Worm (Caenorhabditis elegans) whole organism, L1 larva: Measurements from ENCODE around the gene dod-22.

Experiments
- C34B4.2 ChIP-seq: sonication (generic microtip); optimal IDR thresholded peaks from 2 replicates; lab custom pipeline; 2017; ENCODE audit warnings: mild to moderate bottlenecking, missing genetic modification characterization, missing compliant biosample characterization
- F16B12.6 ChIP-seq: fragments of 150-350 bp; optimal IDR thresholded peaks from 2 replicates; lab custom pipeline; 2014; ENCODE audit warnings: missing biosample characterization, missing genetic modification characterization
- aha-1 ChIP-seq: fragments of 150-350 bp; optimal IDR thresholded peaks from 2 replicates; lab custom pipeline; 2014; ENCODE audit warnings: missing biosample characterization, missing genetic modification characterization
- aly-2 ChIP-seq: fragments of 150-350 bp; optimal IDR thresholded peaks from 2 replicates; lab custom pipeline; 2014; ENCODE audit warnings: missing biosample characterization, missing genetic modification characterization
- ama-1 ChIP-seq: fragments of 150-350 bp; optimal IDR thresholded peaks from 2 replicates; lab custom pipeline; 2014
- ceh-8 ChIP-seq: fragments of 200-800 bp; sonication (Bioruptor generic); optimal IDR thresholded peaks from 2 replicates; lab custom pipeline; 2018; ENCODE audit warnings: mild to moderate bottlenecking, missing genetic modification characterization, moderate library complexity, missing compliant biosample characterization
- ceh-82 ChIP-seq, 3 experiments: fragments of 150-350 bp in 1 of 3; sonication (generic microtip) in 2 of 3; optimal IDR thresholded peaks; 2 replicates each; lab custom pipeline; 2014 to 2017; ENCODE audit warnings: missing biosample characterization in 3 of 3, missing genetic modification characterization in 3 of 3
- ceh-88 ChIP-seq: fragments of 200-800 bp; sonication (Bioruptor generic); IDR thresholded peaks from 2 replicates; pipeline ENCODE4 v1.3.6; 2022; ENCODE audit warnings: missing genetic modification characterization, missing compliant biosample characterization
- ceh-90 ChIP-seq: sonication (generic microtip); optimal IDR thresholded peaks from 2 replicates; lab custom pipeline; 2016; ENCODE audit warnings: missing genetic modification characterization, missing compliant biosample characterization
- ces-1 ChIP-seq: fragments of 150-350 bp; optimal IDR thresholded peaks from 2 replicates; lab custom pipeline; 2014; ENCODE audit warnings: missing biosample characterization, missing genetic modification reagents, missing genetic modification characterization
- efl-1 ChIP-seq, 4 experiments: fragments of 150-350 bp; optimal IDR thresholded peaks in 3 of 4; peaks in 1 of 4; 1 replicate in 1 of 4; 2 replicates in 3 of 4; lab custom pipeline; 2014; ENCODE audit warnings: missing biosample characterization in 2 of 4, missing genetic modification characterization in 2 of 4, missing genetic modification reagents in 2 of 4
- efl-3 ChIP-seq: fragments of 200-800 bp; sonication (Bioruptor generic); optimal IDR thresholded peaks from 2 replicates; lab custom pipeline; 2018; ENCODE audit warnings: mild to moderate bottlenecking, missing genetic modification characterization, missing compliant biosample characterization
- elt-2 ChIP-seq: sonication (generic microtip); optimal IDR thresholded peaks from 2 replicates; lab custom pipeline; 2016; ENCODE audit warnings: missing genetic modification characterization, mild to moderate bottlenecking, inconsistent platforms, missing compliant biosample characterization, missing genetic modification reagents
- fkh-10 ChIP-seq: sonication (generic microtip); optimal IDR thresholded peaks from 2 replicates; lab custom pipeline; 2017; ENCODE audit warnings: missing biosample characterization, missing genetic modification reagents, missing genetic modification characterization
- fkh-4 ChIP-seq: sonication (generic microtip); optimal IDR thresholded peaks from 2 replicates; lab custom pipeline; 2016; ENCODE audit warnings: missing compliant biosample characterization, missing genetic modification characterization, borderline replicate concordance
- grh-1 ChIP-seq: fragments of 200-800 bp; sonication (Bioruptor generic); IDR thresholded peaks from 2 replicates; pipeline ENCODE4 v1.3.6; 2022; ENCODE audit warnings: missing genetic modification reagents, missing genetic modification characterization, missing compliant biosample characterization
- irx-1 ChIP-seq: sonication (generic microtip); optimal IDR thresholded peaks from 2 replicates; lab custom pipeline; 2016; ENCODE audit warnings: missing genetic modification characterization, missing compliant biosample characterization
- lin-13 ChIP-seq: fragments of 150-350 bp; optimal IDR thresholded peaks from 2 replicates; lab custom pipeline; 2014; ENCODE audit warnings: missing biosample characterization, missing genetic modification reagents, missing genetic modification characterization
- lin-35 ChIP-seq, 2 experiments: fragments of 150-350 bp; optimal IDR thresholded peaks; 2 replicates each; lab custom pipeline; 2014; ENCODE audit warnings: missing biosample characterization in 2 of 2, missing genetic modification characterization in 2 of 2, missing genetic modification reagents in 2 of 2
- lin-39 ChIP-seq: fragments of 150-350 bp; optimal IDR thresholded peaks from 2 replicates; lab custom pipeline; 2014; ENCODE audit warnings: missing biosample characterization, missing genetic modification reagents, missing genetic modification characterization
- lsy-2 ChIP-seq, 2 experiments: fragments of 150-350 bp; optimal IDR thresholded peaks; 2 replicates each; lab custom pipeline; 2014; ENCODE audit warnings: missing biosample characterization in 2 of 2, missing genetic modification characterization in 2 of 2
- nhr-11 ChIP-seq: fragments of 150-350 bp; optimal IDR thresholded peaks from 2 replicates; lab custom pipeline; 2014; ENCODE audit warnings: missing biosample characterization, missing genetic modification characterization
- nhr-19 ChIP-seq: fragments of 200-800 bp; sonication (Bioruptor generic); conservative IDR thresholded peaks from 2 replicates; pipeline ENCODE4 v1.3.6; 2022; ENCODE audit warnings: missing genetic modification characterization, missing compliant biosample characterization
- nhr-20 ChIP-seq: sonication (generic microtip); optimal IDR thresholded peaks from 2 replicates; lab custom pipeline; 2016; ENCODE audit warnings: mild to moderate bottlenecking, missing genetic modification characterization, missing compliant biosample characterization
- nhr-237 ChIP-seq: fragments of 150-350 bp; optimal IDR thresholded peaks from 2 replicates; lab custom pipeline; 2014; ENCODE audit warnings: missing biosample characterization, missing genetic modification characterization
- nhr-71 ChIP-seq: sonication (generic microtip); optimal IDR thresholded peaks from 2 replicates; lab custom pipeline; 2016; ENCODE audit warnings: mild to moderate bottlenecking, missing genetic modification characterization, moderate library complexity, missing compliant biosample characterization
- nhr-76 ChIP-seq: sonication (generic microtip); optimal IDR thresholded peaks from 2 replicates; lab custom pipeline; 2017; ENCODE audit warnings: missing biosample characterization, missing genetic modification characterization
- nhr-84 ChIP-seq: sonication (generic microtip); optimal IDR thresholded peaks from 2 replicates; lab custom pipeline; 2017; ENCODE audit warnings: missing biosample characterization, missing genetic modification characterization
- nhr-85 ChIP-seq: sonication (generic microtip); peaks from one replicate; lab custom pipeline; 2016; ENCODE audit warnings: missing genetic modification characterization, inconsistent platforms, missing compliant biosample characterization
- nhr-90 ChIP-seq: sonication (generic microtip); optimal IDR thresholded peaks from 2 replicates; lab custom pipeline; 2016; ENCODE audit warnings: mild to moderate bottlenecking, missing genetic modification characterization, missing compliant biosample characterization; ENCODE audit not compliant: poor library complexity
- snpc-4 ChIP-seq: fragments of 150-350 bp; optimal IDR thresholded peaks from 2 replicates; lab custom pipeline; 2014; ENCODE audit warnings: missing biosample characterization, missing genetic modification characterization
- unc-30 ChIP-seq: sonication (generic microtip); optimal IDR thresholded peaks from 2 replicates; lab custom pipeline; 2017; ENCODE audit warnings: missing biosample characterization, missing genetic modification characterization
- xbp-1 ChIP-seq: sonication (generic microtip); optimal IDR thresholded peaks from 2 replicates; lab custom pipeline; 2016; ENCODE audit warnings: missing genetic modification characterization, missing compliant biosample characterization
- ztf-11 ChIP-seq, 2 experiments: sonication (generic microtip); optimal IDR thresholded peaks; 2 replicates each; lab custom pipeline; 2016 to 2017; ENCODE audit warnings: missing genetic modification characterization in 2 of 2, missing biosample characterization in 1 of 2, missing compliant biosample characterization in 1 of 2

The dod-22 gene

ce11 chrIV:12946488-12946887 lies 18.7 kb upstream of the dod-22 start, which contains the start of gene F55G11.1:
Gene F55G11.1, minus strand, starts transcription at chrIV:12946588.
- TF ChIP-seq nhr-19 (GFP tag; lab: Robert Waterston, UW) (no peak), nhr-237 (tag; lab: Kevin White, UChicago) (no peak)

- TF ChIP-seq efl-3 = no peak
- TF ChIP-seq fkh-10 (GFP tag; lab: Kevin White, UChicago) = no peak
- TF ChIP-seq xbp-1 (tag; lab: Kevin White, UChicago) = no peak
- TF ChIP-seq ces-1 (GFP tag; lab: Kevin White, UChicago) = no peak
- TF ChIP-seq irx-1 (tag; lab: Kevin White, UChicago) = no peak
- no peak for TF ChIP-seq nhr-11 (tag; lab: Kevin White, UChicago)
- TF ChIP-seq nhr-85 (tag; lab: Kevin White, UChicago) = no peak
- TF ChIP-seq aha-1 (tag; lab: Kevin White, UChicago) = no peak
- no peak for TF ChIP-seq aly-2 (tag; lab: Kevin White, UChicago)
- no peak for TF ChIP-seq lin-13 (GFP tag; lab: Kevin White, UChicago)
- TF ChIP-seq ceh-82 (tag; optimal IDR thresholded peaks at IDR 0.05; lab: Kevin White, UChicago) = no peak
- TF ChIP-seq nhr-71 = no peak
- no peak for TF ChIP-seq F16B12.6 (tag; lab: Kevin White, UChicago)
- TF ChIP-seq C34B4.2 (tag; lab: Kevin White, UChicago) = no peak
- TF ChIP-seq lsy-2 (tag; optimal IDR thresholded peaks at IDR 0.05; lab: Kevin White, UChicago) = no peak
- no peak for TF ChIP-seq ztf-11 (tag; optimal IDR thresholded peaks at IDR 0.05; lab: Kevin White, UChicago)
Observed at ce11 chrIV:12948470-12948869, 16.7 kb upstream of the dod-22 start, which contains the start of gene F55G11.10. Gene F55G11.10, plus strand, starts transcription at chrIV:12948770.

DNA sequence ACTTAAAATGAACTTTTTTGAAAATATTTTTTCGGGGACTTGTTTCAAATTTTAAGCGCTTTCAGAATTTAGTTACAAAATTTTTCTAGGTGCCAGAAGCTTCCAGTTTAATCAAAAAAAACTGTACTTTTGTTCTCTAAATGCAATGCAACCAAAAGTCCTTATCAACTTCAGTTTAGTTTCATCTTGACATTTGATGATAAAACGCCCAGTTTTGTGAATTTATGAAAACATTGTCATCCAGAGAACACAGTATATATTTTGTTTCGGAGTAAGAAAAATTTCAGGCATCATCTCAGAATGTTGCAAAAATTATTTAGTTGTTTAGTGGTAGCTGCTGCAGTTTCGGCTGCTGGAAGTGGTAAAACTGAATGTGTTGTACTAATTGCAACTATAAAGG lies 7.4 kb upstream of the dod-22 start, which contains the start of gene F55G11.6:
F55G11.6 (plus strand) TSS at position 301 of the 400 bp plus-strand sequence.
- TF ChIP-seq lin-39 (tag; lab: Kevin White, UChicago) (no peak), ceh-8 (GFP tag; lab: Kevin White, UChicago) (no peak), fkh-4 (tag; lab: Kevin White, UChicago) (no peak), nhr-90 (tag; lab: Kevin White, UChicago) (no peak), grh-1 (GFP tag; lab: Robert Waterston, UW) (no peak), ama-1 (no peak), snpc-4 (tag; lab: Kevin White, UChicago) (no peak), ceh-90 (tag; lab: Kevin White, UChicago) (no peak), nhr-20 (no peak), nhr-76 (no peak)

DNA sequence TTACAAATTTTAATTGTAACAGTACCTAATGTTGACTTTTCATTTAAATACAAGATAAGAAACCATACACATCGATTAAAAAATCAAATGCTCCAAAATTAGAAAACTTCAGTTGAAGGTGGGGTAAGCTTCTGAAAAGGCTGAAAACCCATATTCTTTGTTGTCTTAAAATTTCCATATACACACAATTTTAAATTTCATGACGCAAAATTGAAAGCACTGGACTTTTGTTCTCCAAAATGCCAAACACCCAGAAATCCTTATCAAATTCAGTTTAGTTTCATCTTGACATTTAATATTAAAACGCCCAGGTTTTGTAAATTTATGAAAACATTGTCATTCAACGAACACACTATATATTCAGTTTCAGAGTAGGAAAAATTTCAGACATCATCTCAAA lies 5.0 kb upstream of the dod-22 start, which contains the start of gene F55G11.7:
F55G11.7 (plus strand) TSS at position 301 of the 400 bp plus-strand sequence.
- TF ChIP-seq unc-30 (tag; lab: Kevin White, UChicago) = no peak
- TF ChIP-seq efl-1 (optimal IDR thresholded peaks at IDR 0.05; lab: Kevin White, UChicago) = no peak
- peak in 1 of 2 experiments; percentile 56 for TF ChIP-seq efl-1 (GFP tag; optimal IDR thresholded peaks at IDR 0.05 in 1 of 2; lab: Kevin White, UChicago)

DNA sequence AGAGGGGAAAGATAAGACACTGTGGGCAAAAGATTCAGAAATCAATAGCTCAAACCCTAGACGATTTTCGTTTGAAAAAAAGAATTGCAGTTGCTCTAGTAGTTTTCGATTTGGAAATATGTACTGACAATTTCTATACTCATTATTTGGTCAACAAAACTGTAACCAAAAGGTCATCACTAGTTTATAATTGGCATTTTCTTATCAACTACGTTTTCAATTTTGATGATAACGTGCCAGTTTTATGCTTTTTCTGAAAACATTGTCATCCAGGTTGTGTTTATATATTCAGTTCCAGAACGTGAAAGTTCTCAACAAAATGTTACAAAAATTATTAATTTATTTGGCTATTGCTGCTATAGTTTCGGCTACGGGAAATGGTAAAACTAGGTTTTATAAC lies 2.6 kb upstream of the dod-22 start, which contains the start of gene F55G11.8:
F55G11.8 (plus strand) TSS at position 245 of the 400 bp plus-strand sequence.
- TF ChIP-seq nhr-20 (no peak), elt-2 (tag; lab: Kevin White, UChicago) (peak; percentile 65), ceh-88 (GFP tag; lab: Robert Waterston, UW) (no peak), fkh-10 (GFP tag; lab: Kevin White, UChicago) (no peak)

DNA sequence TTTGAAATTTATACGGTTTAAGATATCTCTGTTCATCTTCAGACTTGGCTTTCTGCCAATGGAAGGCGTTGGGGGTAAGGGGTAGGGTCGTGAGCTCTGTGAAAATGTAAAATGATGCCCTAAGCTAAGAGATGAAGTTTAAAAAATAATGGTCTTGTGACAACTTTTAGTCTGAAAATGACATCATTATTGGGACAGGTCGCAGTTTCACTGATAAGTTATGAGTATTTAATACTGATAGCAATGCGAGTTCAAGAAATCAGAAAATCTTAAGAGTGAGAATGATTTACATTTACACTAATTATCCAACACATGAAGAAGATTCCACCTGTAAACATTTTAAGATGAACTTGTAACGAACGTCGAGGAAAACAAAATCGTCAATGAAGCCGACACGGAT lies 526 bp upstream of the dod-22 start:
- TF ChIP-seq lin-35 (GFP tag; optimal IDR thresholded peaks at IDR 0.05; lab: Kevin White, UChicago) (no peak), efl-1 (optimal IDR thresholded peaks at IDR 0.05; lab: Kevin White, UChicago) (no peak), efl-1 (GFP tag; optimal IDR thresholded peaks at IDR 0.05 in 1 of 2; lab: Kevin White, UChicago) (peak in 1 of 2 experiments; percentile 15), nhr-84 (tag; lab: Kevin White, UChicago) (no peak), elt-2 (tag; lab: Kevin White, UChicago) (peak; percentile 74)
